Worm (Caenorhabditis elegans) whole organism, mixed stage, embryonic: ENCODE measurements around the gene cwp-1.

ENCODE experiments used
- blmp-1 ChIP-seq: fragments of 150-350 bp; optimal IDR thresholded peaks from 2 replicates; lab custom pipeline; 2014; ENCODE audit warnings: missing biosample characterization, missing genetic modification characterization
- ceh-83 ChIP-seq: fragments of 200-800 bp; sonication (Bioruptor generic); optimal IDR thresholded peaks from 2 replicates; lab custom pipeline; 2018; ENCODE audit warnings: mild to moderate bottlenecking, missing genetic modification characterization, missing compliant biosample characterization
- drap-1 ChIP-seq: fragments of 200-800 bp; sonication (Bioruptor generic); optimal IDR thresholded peaks from 3 replicates; lab custom pipeline; 2018; ENCODE audit warnings: mild to moderate bottlenecking, missing genetic modification characterization, missing compliant biosample characterization
- mep-1 ChIP-seq: fragments of 150-350 bp; optimal IDR thresholded peaks from 2 replicates; lab custom pipeline; 2017; ENCODE audit warnings: missing biosample characterization, missing genetic modification reagents, missing genetic modification characterization, inconsistent platforms
- nhr-237 ChIP-seq: fragments of 150-350 bp; optimal IDR thresholded peaks from 2 replicates; lab custom pipeline; 2014; ENCODE audit warnings: missing biosample characterization, missing genetic modification characterization
- nhr-28 ChIP-seq: fragments of 150-350 bp; optimal IDR thresholded peaks from 2 replicates; lab custom pipeline; 2014; ENCODE audit warnings: missing biosample characterization, missing genetic modification characterization
- pha-4 ChIP-seq: fragments of 150-350 bp; optimal IDR thresholded peaks from 2 replicates; lab custom pipeline; 2018; ENCODE audit warnings: missing biosample characterization, missing genetic modification reagents, missing genetic modification characterization
- snpc-4 ChIP-seq: fragments of 150-350 bp; optimal IDR thresholded peaks from 2 replicates; lab custom pipeline; 2014; ENCODE audit warnings: missing biosample characterization, missing genetic modification characterization
- unc-120 ChIP-seq: sonication (generic microtip); optimal IDR thresholded peaks from 2 replicates; lab custom pipeline; 2017; ENCODE audit warnings: missing genetic modification characterization, missing compliant biosample characterization; ENCODE audit not compliant: poor library complexity, severe bottlenecking
- unc-39 ChIP-seq: fragments of 150-350 bp; optimal IDR thresholded peaks from 2 replicates; lab custom pipeline; 2014; ENCODE audit warnings: missing biosample characterization, missing genetic modification characterization
- unc-62 ChIP-seq: fragments of 150-350 bp; optimal IDR thresholded peaks from 2 replicates; lab custom pipeline; 2014; ENCODE audit warnings: missing biosample characterization, missing genetic modification reagents, missing genetic modification characterization

DNA sequence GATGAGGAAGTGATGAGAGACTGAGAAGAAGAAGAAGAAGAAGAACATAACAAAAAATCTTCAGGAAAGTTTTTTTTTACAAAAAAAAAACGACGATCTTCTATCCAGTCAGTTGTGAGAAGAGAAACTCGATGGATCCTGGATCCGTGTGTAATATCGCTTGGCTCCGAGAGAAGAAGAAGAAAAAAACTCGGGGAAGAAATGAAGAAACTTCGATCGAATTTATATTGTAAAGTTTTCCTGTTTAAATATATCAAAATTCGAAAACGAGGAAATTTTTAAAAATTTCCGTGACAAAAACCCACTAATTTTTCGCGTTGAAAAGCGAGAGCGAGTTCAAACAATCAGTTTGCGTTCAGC is 17.8 kb downstream of the cwp-1 start, which contains the start of gene adss-1:
- TF ChIP-seq drap-1 = no peak
- no peak for TF ChIP-seq ceh-83 (GFP tag; lab: Kevin White, UChicago)
- TF ChIP-seq pha-4 (tag; lab: Kevin White, UChicago) = no peak
- no peak for TF ChIP-seq unc-39 (tag; lab: Kevin White, UChicago)
- no peak for TF ChIP-seq nhr-237 (tag; lab: Kevin White, UChicago)
- TF ChIP-seq snpc-4 (tag; lab: Kevin White, UChicago) = no peak
- no peak for TF ChIP-seq blmp-1
- no peak for TF ChIP-seq nhr-28
- TF ChIP-seq mep-1 (tag; lab: Kevin White, UChicago) = no peak
- no peak for TF ChIP-seq unc-62 (GFP tag; lab: Kevin White, UChicago)
- no peak for TF ChIP-seq unc-120 (tag; lab: Kevin White, UChicago)
